Worm (Caenorhabditis elegans): ENCODE measurements around the gene nhr-108.

DNA sequence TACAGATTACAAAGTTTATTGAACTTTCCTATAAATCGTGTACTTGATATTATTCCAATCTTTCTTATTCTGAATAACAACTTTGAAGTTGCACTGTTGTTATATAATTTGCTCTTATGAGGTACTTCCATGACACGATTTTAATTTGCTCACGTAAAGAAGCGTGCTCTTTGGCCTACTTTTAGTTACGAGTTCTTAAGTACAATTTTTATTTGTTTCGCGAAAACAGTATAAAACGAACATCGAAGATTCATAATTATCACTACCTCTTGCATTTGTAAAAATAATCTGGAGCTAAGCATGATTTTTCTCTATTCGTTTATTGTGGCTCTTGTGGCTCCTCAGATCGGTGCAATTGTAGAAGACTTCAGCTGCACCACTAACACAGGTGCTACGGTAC is 10.6 kb downstream of the nhr-108 start, which contains the start of gene F35E8.7:
- TF ChIP-seq mep-1 (tag; optimal IDR thresholded peaks at IDR 0.05) (no peak), vab-7 (GFP tag; IDR thresholded peaks at IDR 0.05) (no peak), ceh-82 (tag; optimal IDR thresholded peaks at IDR 0.05) (no peak), ces-1 (GFP tag; optimal IDR thresholded peaks at IDR 0.05) (no peak), ZK546.5 (tag; optimal IDR thresholded peaks at IDR 0.05) (no peak), hlh-30 (tag; optimal IDR thresholded peaks at IDR 0.05; ENCODE audit: insufficient read depth) (no peak), skn-1 (tag; optimal IDR thresholded peaks at IDR 0.05) (no peak), lin-13 (GFP tag; optimal IDR thresholded peaks at IDR 0.05) (no peak), nhr-111 (GFP tag; optimal IDR thresholded peaks at IDR 0.05) (no peak), ceh-28 (tag; optimal IDR thresholded peaks at IDR 0.05) (no peak), rbr-2 (tag; optimal IDR thresholded peaks at IDR 0.05) (no peak)

All from whole organism, L4 larva.